Worm (Caenorhabditis elegans): ENCODE data around the gene cest-3.

cest-3 gene

DNA sequence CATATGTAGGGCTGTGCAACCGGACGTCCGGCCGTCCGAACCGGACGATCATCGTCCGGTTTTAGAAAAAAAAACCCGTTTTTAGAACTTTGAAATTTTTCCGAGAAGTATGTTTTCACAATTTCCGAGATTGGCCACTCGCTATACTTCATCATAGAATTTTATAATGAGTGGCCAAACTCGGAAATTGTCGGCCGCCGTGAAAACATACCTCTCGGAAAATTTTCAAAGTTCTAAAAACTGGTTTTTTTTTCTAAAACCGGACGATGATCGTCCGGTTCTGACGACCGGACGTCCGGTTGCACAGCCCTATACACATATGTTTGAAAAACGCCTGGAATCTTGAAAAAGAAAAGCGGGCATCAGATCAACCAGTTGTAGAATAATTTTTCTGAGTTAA lies 14.3 kb upstream of the cest-3 start:
- TF ChIP-seq mdl-1 (tag; optimal IDR thresholded peaks at IDR 0.05) (no peak), unc-86 (tag; optimal IDR thresholded peaks at IDR 0.05) (no peak), nhr-47 (tag; optimal IDR thresholded peaks at IDR 0.05) (no peak), tlp-1 (tag; optimal IDR thresholded peaks at IDR 0.05) (no peak), efl-3 (GFP tag; optimal IDR thresholded peaks at IDR 0.05) (no peak), nhr-12 (tag; optimal IDR thresholded peaks at IDR 0.05) (no peak), skn-1 (tag; optimal IDR thresholded peaks at IDR 0.05) (no peak), isw-1 (GFP tag; IDR thresholded peaks at IDR 0.05) (no peak), rnt-1 (tag; optimal IDR thresholded peaks at IDR 0.05) (no peak), grh-1 (GFP tag; IDR thresholded peaks at IDR 0.05) (no peak), pag-3 (tag; optimal IDR thresholded peaks at IDR 0.05; ENCODE audit: borderline replicate concordance, insufficient read depth) (no peak), sox-4 (tag; optimal IDR thresholded peaks at IDR 0.05) (no peak), nhr-28 (tag; optimal IDR thresholded peaks at IDR 0.05) (no peak)

DNA sequence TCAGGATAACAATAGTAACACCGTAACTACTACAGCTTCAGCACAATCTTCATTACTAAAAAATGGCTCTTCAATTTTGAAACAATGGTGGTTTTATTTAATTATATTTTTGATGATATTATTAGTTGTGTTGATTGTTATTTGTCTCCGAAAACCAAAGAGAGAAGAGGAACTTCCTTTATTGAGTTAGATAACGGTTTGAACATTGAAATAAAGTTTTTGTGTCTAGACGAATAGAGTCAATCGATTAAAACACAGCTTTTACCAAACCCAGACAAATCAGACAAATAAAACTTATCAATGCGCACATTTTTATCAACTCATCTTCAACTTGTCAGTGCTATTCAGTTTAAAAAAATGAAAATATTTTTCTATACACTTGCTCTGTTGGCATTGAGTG lies 11.8 kb upstream of the cest-3 start, which contains the start of gene cest-7:
Gene cest-7, plus strand, starts transcription at position 301 of the 400 bp plus-strand sequence.
- TF ChIP-seq pag-3 (tag; optimal IDR thresholded peaks at IDR 0.05; ENCODE audit: borderline replicate concordance, insufficient read depth) (no peak), nhr-237 (tag; optimal IDR thresholded peaks at IDR 0.05) (no peak), nhr-12 (tag; optimal IDR thresholded peaks at IDR 0.05) (no peak)

DNA sequence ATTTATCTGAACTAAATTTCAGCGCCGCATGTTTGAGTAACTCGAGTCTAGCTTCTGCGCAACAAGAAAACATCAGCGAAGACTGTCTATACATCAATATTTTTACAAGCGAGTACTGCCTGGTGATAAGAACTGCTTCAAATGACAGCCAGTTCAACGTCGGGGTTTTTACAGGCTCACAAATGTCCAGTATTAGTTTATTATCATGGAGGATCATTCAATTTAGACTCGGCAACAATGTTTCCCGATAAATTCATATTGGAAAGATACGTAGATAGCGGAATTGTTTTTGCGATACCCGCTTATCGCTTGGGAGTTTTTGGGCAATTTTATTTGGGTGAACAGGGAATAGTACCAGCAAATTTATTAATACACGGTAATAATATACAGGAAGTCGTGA lies 11.1 kb upstream of the cest-3 start:
- TF ChIP-seq elt-2 (tag; optimal IDR thresholded peaks at IDR 0.05) = peak; percentile 15
- TF ChIP-seq irx-1 (tag; optimal IDR thresholded peaks at IDR 0.05) = no peak

ce11 chrX:12234424-12234823 lies 7.0 kb upstream of the cest-3 start:
- TF ChIP-seq aly-2 (tag; optimal IDR thresholded peaks at IDR 0.05) (no peak), efl-1 (optimal IDR thresholded peaks at IDR 0.05) (no peak), efl-1 (GFP tag; optimal IDR thresholded peaks at IDR 0.05 in 1 of 2) (peak in 1 of 2 experiments; percentile 20)

ce11 chrX:12235388-12235787 lies 6.1 kb upstream of the cest-3 start, which contains the start of gene C23H4.6:
Gene C23H4.6 (plus strand): TSS chrX:12235606.
- peak; percentile 70 for TF ChIP-seq blmp-1 (tag; optimal IDR thresholded peaks at IDR 0.05)
- TF ChIP-seq swsn-7 (tag; optimal IDR thresholded peaks at IDR 0.05) = no peak
- no peak for TF ChIP-seq Y116A8C.19 (tag; optimal IDR thresholded peaks at IDR 0.05; ENCODE audit: borderline replicate concordance)
- TF ChIP-seq efl-1 (optimal IDR thresholded peaks at IDR 0.05) = no peak
- TF ChIP-seq efl-1 (GFP tag; optimal IDR thresholded peaks at IDR 0.05 in 1 of 2) = peak in 1 of 2 experiments; percentile 61
- no peak for TF ChIP-seq ama-1 (optimal IDR thresholded peaks at IDR 0.05)

DNA sequence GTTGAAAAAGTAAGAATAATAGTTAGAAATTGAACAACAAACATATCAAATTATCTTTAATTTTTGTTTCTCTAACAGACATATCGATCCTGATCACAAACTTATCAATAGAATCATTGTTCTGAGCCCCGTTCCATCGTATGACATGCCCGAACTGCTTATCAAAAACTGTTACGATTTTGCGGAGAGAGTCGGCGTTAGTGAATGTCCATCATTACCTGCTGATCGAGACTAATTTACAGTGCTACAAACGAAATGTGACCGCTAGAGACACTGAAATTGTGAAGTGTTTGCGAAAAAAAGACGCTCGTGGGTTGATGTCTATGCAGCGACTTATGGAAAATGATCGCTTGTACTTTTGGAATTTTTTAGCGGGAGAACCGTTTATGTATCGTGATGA lies 1.5 kb downstream of the cest-3 start:
- TF ChIP-seq ama-1 (optimal IDR thresholded peaks at IDR 0.05) (no peak), aly-2 (tag; optimal IDR thresholded peaks at IDR 0.05) (no peak)

- TF ChIP-seq lin-14 (GFP tag; optimal IDR thresholded peaks at IDR 0.05) = peak; percentile 2
- no peak for TF ChIP-seq nhr-76 (tag; optimal IDR thresholded peaks at IDR 0.05)
- peak; percentile 44 for TF ChIP-seq rnt-1 (tag; optimal IDR thresholded peaks at IDR 0.05)
- TF ChIP-seq Y116A8C.19 (tag; optimal IDR thresholded peaks at IDR 0.05; ENCODE audit: borderline replicate concordance) = no peak
- no peak for TF ChIP-seq snpc-4 (tag; optimal IDR thresholded peaks at IDR 0.05)
- TF ChIP-seq ceh-8 (GFP tag; optimal IDR thresholded peaks at IDR 0.05) = no peak
- no peak for TF ChIP-seq C16A3.4 (tag; optimal IDR thresholded peaks at IDR 0.05)
- TF ChIP-seq ceh-90 (tag; optimal IDR thresholded peaks at IDR 0.05) = no peak
- no peak for TF ChIP-seq zag-1 (tag; optimal IDR thresholded peaks at IDR 0.05)
- no peak for TF ChIP-seq nhr-90 (tag; optimal IDR thresholded peaks at IDR 0.05; ENCODE audit: poor library complexity)
- no peak for TF ChIP-seq lin-13 (GFP tag; optimal IDR thresholded peaks at IDR 0.05)
- no peak for TF ChIP-seq sptf-1 (tag; optimal IDR thresholded peaks at IDR 0.05)
- TF ChIP-seq nhr-71 (tag; optimal IDR thresholded peaks at IDR 0.05) = no peak
- no peak for TF ChIP-seq hpl-2 (GFP tag; optimal IDR thresholded peaks at IDR 0.05)
Measured at ce11 chrX:12248140-12248539, 6.7 kb downstream of the cest-3 start.
